Worm (Caenorhabditis elegans): Measurements from ENCODE around the gene swt-5.

Gene swt-5

ce11 chrV:9507742-9508141, 6.5 kb downstream of the swt-5 start, which contains the start of gene acs-14:
TSS of gene acs-14 (plus strand) at chrV:9508132.
- TF ChIP-seq cnd-1 (tag; optimal IDR thresholded peaks at IDR 0.05), result no peak

- TF ChIP-seq nhr-237 (tag; optimal IDR thresholded peaks at IDR 0.05), result no peak
- no peak for TF ChIP-seq ztf-11 (tag; optimal IDR thresholded peaks at IDR 0.05)
- no peak for TF ChIP-seq hlh-1 (tag; optimal IDR thresholded peaks at IDR 0.05)
- TF ChIP-seq flh-1 (GFP tag; optimal IDR thresholded peaks at IDR 0.05), result no peak
- no peak for TF ChIP-seq elt-3 (tag; optimal IDR thresholded peaks at IDR 0.05)
- no peak for TF ChIP-seq unc-39 (tag; optimal IDR thresholded peaks at IDR 0.05)
- no peak for TF ChIP-seq tbx-8 (GFP tag; optimal IDR thresholded peaks at IDR 0.05)
- no peak for TF ChIP-seq elt-1 (tag; optimal IDR thresholded peaks at IDR 0.05; ENCODE audit: borderline replicate concordance, insufficient read depth)
- TF ChIP-seq sem-2 (GFP tag; optimal IDR thresholded peaks at IDR 0.05), result no peak
These were observed 8.4 kb downstream of the swt-5 start for ce11 chrV:9509597-9509996.

DNA sequence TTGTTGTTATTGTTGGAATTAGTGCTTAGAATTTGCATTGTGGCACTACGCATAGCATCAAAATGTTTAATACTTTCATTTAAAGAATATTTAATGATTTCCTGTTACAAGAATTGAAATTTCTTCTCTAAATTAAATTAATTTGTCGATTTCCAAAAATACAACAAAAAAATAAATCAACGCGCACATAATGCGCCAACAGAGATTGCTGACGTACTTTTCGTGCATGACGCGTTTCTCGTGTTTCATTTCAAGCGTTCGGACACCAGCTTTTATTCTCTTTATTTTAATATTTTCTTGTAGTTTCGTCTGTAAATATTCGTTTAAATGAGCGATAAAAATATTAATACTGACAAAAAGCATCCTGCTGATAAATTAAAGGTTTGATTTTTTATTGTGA, 12.4 kb downstream of the swt-5 start, which contains the start of gene eif-2Bdelta:
eif-2Bdelta (plus strand) TSS at position 235 of the 400 bp plus-strand sequence.
- TF ChIP-seq mep-1 (tag; optimal IDR thresholded peaks at IDR 0.05), result peak; percentile 48
- no peak for TF ChIP-seq elt-3 (tag; optimal IDR thresholded peaks at IDR 0.05)

- TF ChIP-seq sem-2 (GFP tag; optimal IDR thresholded peaks at IDR 0.05) (no peak), ceh-39 (tag; optimal IDR thresholded peaks at IDR 0.05) (no peak), hlh-1 (tag; optimal IDR thresholded peaks at IDR 0.05) (no peak), unc-120 (tag; optimal IDR thresholded peaks at IDR 0.05; ENCODE audit: poor library complexity, severe bottlenecking) (no peak), bed-3 (GFP tag; optimal IDR thresholded peaks at IDR 0.05) (no peak), sptf-1 (tag; optimal IDR thresholded peaks at IDR 0.05) (no peak), mep-1 (tag; optimal IDR thresholded peaks at IDR 0.05) (no peak), tbx-8 (GFP tag; optimal IDR thresholded peaks at IDR 0.05) (no peak), mab-5 (tag; optimal IDR thresholded peaks at IDR 0.05) (no peak), M03D4.4 (tag; optimal IDR thresholded peaks at IDR 0.05) (no peak), zip-8 (tag; optimal IDR thresholded peaks at IDR 0.05) (no peak), ztf-11 (tag; optimal IDR thresholded peaks at IDR 0.05) (no peak), ceh-83 (GFP tag; optimal IDR thresholded peaks at IDR 0.05) (no peak), cnd-1 (tag; optimal IDR thresholded peaks at IDR 0.05) (no peak), lsy-2 (tag; optimal IDR thresholded peaks at IDR 0.05) (no peak), unc-62 (GFP tag; optimal IDR thresholded peaks at IDR 0.05) (no peak)
These were observed 15.1 kb downstream of the swt-5 start for ce11 chrV:9516280-9516679.

DNA sequence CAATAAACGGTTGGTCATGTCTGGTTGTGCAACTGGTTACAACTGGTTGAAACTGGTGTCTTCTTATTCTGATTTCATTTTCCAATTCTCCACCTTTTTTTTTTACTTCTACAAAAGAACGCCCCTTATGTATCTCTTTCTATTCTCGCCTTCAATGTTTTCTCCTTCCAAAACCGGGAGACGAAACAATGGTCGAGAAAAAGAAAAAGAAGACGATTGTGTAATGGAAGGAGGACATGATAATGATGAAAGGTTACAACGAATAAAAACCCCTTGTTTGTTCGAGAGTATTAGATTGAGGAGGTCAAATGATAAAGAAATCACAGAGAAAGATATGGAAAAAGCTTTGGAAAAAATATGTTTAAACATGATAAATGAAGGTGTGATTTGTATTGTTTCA, 17.6 kb downstream of the swt-5 start, which contains the start of gene C50F4.8:
C50F4.8 (minus strand) TSS at position 28 of the 400 bp plus-strand sequence.
- TF ChIP-seq nhr-237 (tag; optimal IDR thresholded peaks at IDR 0.05) (no peak), nhr-28 (tag; optimal IDR thresholded peaks at IDR 0.05) (no peak), mab-5 (tag; optimal IDR thresholded peaks at IDR 0.05) (no peak), unc-120 (tag; optimal IDR thresholded peaks at IDR 0.05; ENCODE audit: poor library complexity, severe bottlenecking) (no peak), ceh-39 (tag; optimal IDR thresholded peaks at IDR 0.05) (no peak), nhr-2 (tag; optimal IDR thresholded peaks at IDR 0.05) (no peak), pha-4 (tag; optimal IDR thresholded peaks at IDR 0.05) (no peak), cnd-1 (tag; optimal IDR thresholded peaks at IDR 0.05) (no peak), M03D4.4 (tag; optimal IDR thresholded peaks at IDR 0.05) (no peak), ceh-43 (GFP tag; optimal IDR thresholded peaks at IDR 0.05) (no peak), sem-2 (GFP tag; optimal IDR thresholded peaks at IDR 0.05) (no peak), elt-3 (tag; optimal IDR thresholded peaks at IDR 0.05) (no peak)

DNA sequence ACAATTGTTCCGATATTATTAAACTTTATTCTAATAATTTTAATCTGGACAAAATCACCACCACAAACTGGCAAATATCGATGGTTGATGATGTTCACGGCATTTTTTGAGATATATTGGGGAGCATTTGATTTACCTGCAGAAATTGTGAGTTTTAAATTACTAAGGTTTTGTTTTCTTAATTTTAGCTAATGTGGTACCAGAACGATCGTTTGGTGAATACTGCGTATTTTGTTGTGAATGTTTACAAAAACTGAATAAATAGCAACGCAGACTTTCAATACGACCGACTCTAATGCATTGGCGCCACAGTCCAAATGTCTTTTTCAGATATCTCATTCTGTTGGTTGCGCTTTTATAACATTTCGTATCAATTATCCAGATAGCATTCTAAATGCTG, 20.5 kb downstream of the swt-5 start:
- TF ChIP-seq drap-1 (GFP tag; optimal IDR thresholded peaks at IDR 0.05), result no peak
- TF ChIP-seq lin-32 (GFP tag; optimal IDR thresholded peaks at IDR 0.05), result no peak
- TF ChIP-seq sptf-1 (tag; optimal IDR thresholded peaks at IDR 0.05), result no peak
- TF ChIP-seq hlh-1 (tag; optimal IDR thresholded peaks at IDR 0.05), result no peak
- no peak for TF ChIP-seq ztf-11 (tag; optimal IDR thresholded peaks at IDR 0.05)
- no peak for TF ChIP-seq bed-3 (GFP tag; optimal IDR thresholded peaks at IDR 0.05)
- TF ChIP-seq unc-62 (GFP tag; optimal IDR thresholded peaks at IDR 0.05), result no peak
- no peak for TF ChIP-seq ham-2 (GFP tag; optimal IDR thresholded peaks at IDR 0.05)
- no peak for TF ChIP-seq elt-3 (tag; optimal IDR thresholded peaks at IDR 0.05)
- TF ChIP-seq nhr-237 (tag; optimal IDR thresholded peaks at IDR 0.05), result no peak
- no peak for TF ChIP-seq zip-8 (tag; optimal IDR thresholded peaks at IDR 0.05)
- TF ChIP-seq ceh-43 (GFP tag; optimal IDR thresholded peaks at IDR 0.05), result no peak
- no peak for TF ChIP-seq cnd-1 (tag; optimal IDR thresholded peaks at IDR 0.05)
- no peak for TF ChIP-seq ceh-83 (GFP tag; optimal IDR thresholded peaks at IDR 0.05)
- TF ChIP-seq unc-39 (tag; optimal IDR thresholded peaks at IDR 0.05), result no peak
- no peak for TF ChIP-seq unc-120 (tag; optimal IDR thresholded peaks at IDR 0.05; ENCODE audit: poor library complexity, severe bottlenecking)
